Worm (Caenorhabditis elegans): ENCODE measurements around the gene R144.3.
"Not testable (repeated sequence)": the region's sequence is repeated elsewhere in the genome, so short reads cannot be mapped to it uniquely, and the experiment has no call there.

The R144.3 gene

DNA sequence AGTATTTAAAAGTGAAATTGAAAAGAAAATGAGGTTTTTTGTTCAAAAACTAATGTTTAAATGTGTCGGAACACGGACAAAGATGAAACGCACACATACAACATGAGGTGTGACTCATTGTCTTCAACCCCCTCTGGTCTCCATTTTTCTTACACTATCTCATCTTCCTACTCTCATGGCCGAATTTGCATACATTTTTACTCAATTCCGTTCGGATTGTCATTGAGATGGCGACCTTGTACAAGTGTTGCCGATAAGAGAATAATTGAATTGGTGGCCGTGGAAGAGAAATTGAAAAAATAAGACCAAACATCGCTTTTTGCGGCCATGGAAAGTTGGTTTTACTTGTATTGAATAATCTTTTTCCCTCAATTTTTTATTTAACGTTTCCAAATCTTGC lies 25.4 kb downstream of the R144.3 start, which contains the start of gene txbp-3 (continued):
- TF ChIP-seq tbx-2 (tag; optimal IDR thresholded peaks at IDR 0.05): no peak
- TF ChIP-seq egl-27 (tag; optimal IDR thresholded peaks at IDR 0.05): no peak
- no peak for TF ChIP-seq sea-2 (GFP tag; optimal IDR thresholded peaks at IDR 0.05)
- TF ChIP-seq nhr-25 (tag; optimal IDR thresholded peaks at IDR 0.05): peak; percentile 95
- no peak for TF ChIP-seq R02D3.7 (tag; optimal IDR thresholded peaks at IDR 0.05)
- no peak for TF ChIP-seq ceh-82 (tag; optimal IDR thresholded peaks at IDR 0.05)
- no peak for TF ChIP-seq mdl-1 (tag; optimal IDR thresholded peaks at IDR 0.05)
- no peak for TF ChIP-seq ceh-28 (tag; optimal IDR thresholded peaks at IDR 0.05)
- peak; percentile 32 for TF ChIP-seq pha-4 (tag; optimal IDR thresholded peaks at IDR 0.05)

DNA sequence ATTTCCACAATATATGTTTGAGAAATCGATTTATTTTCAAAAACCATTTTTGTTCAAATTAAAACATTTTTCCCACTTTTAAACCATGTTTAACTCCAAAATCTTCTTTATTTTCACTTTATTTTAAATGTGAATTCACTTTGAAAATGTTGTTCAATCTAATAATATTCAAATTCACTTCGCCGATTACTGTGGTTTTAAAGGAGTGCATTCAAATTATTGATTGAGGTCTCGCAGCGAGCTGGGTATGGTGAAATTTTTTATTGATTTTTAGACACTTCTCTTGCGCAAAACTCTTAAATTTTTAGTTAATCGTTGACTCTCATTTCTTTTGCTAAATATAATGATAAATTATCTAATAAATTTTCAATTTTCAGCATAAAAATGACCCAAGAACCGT lies 26.0 kb downstream of the R144.3 start, which contains the start of gene C45G9.5:
C45G9.5 (plus strand) TSS at position 378 of the 400 bp plus-strand sequence.
- TF ChIP-seq mml-1 (tag; optimal IDR thresholded peaks at IDR 0.05): no peak
- TF ChIP-seq elt-3 (tag; optimal IDR thresholded peaks at IDR 0.05): no peak
- TF ChIP-seq ztf-11 (tag; optimal IDR thresholded peaks at IDR 0.05): no peak
- TF ChIP-seq ztf-4 (tag; optimal IDR thresholded peaks at IDR 0.05): no peak
- TF ChIP-seq lin-15B (tag; optimal IDR thresholded peaks at IDR 0.05): no peak
- TF ChIP-seq daf-12 (tag; optimal IDR thresholded peaks at IDR 0.05): no peak
- no peak for TF ChIP-seq elt-2 (tag; optimal IDR thresholded peaks at IDR 0.05)
- no peak for TF ChIP-seq elt-1 (tag; optimal IDR thresholded peaks at IDR 0.05)
- no peak for TF ChIP-seq ZK546.5 (tag; optimal IDR thresholded peaks at IDR 0.05)
- TF ChIP-seq unc-39 (tag; optimal IDR thresholded peaks at IDR 0.05): no peak

DNA sequence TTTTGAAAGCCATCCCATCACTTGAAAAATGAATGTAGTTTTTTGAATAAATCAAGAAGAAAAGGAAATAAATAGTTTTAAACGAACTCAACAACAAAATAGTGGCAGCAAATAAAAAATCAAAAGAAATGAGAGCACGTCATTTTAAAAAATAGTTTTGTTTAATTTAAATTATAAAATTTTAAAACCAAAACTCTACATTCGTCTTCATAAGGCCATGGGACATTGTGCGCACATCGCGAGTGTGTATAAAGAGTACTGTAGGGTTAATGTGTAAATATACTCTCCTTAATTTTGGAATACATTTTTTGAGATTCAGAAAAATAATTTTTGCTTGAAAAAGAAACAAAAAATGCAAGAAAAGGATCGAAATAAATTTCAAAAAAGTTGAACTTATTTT lies 30.2 kb downstream of the R144.3 start, which contains the start of gene C45G9.15:
C45G9.15 (minus strand) TSS at position 101 of the 400 bp plus-strand sequence.
- TF ChIP-seq nhr-237 (tag; optimal IDR thresholded peaks at IDR 0.05) (no peak), ZK546.5 (tag; optimal IDR thresholded peaks at IDR 0.05) (no peak), lin-15B (tag; optimal IDR thresholded peaks at IDR 0.05) (no peak), lin-39 (tag; optimal IDR thresholded peaks at IDR 0.05) (no peak), elt-1 (tag; optimal IDR thresholded peaks at IDR 0.05) (no peak), skn-1 (tag; optimal IDR thresholded peaks at IDR 0.05) (no peak), unc-62 (GFP tag; optimal IDR thresholded peaks at IDR 0.05) (no peak), ceh-16 (tag; optimal IDR thresholded peaks at IDR 0.05) (no peak), lsy-12 (tag; optimal IDR thresholded peaks at IDR 0.05) (no peak), ama-1 (optimal IDR thresholded peaks at IDR 0.05) (no peak), nhr-11 (tag; optimal IDR thresholded peaks at IDR 0.05) (no peak), hmg-11 (tag; optimal IDR thresholded peaks at IDR 0.05) (no peak), jun-1 (tag; optimal IDR thresholded peaks at IDR 0.05) (no peak), egl-27 (tag; optimal IDR thresholded peaks at IDR 0.05) (no peak)

ce11 chrIII:5053541-5053940 lies 31.8 kb downstream of the R144.3 start, which contains the start of gene C45G9.8:
C45G9.8 (minus strand) TSS chrIII:5053641.
- TF ChIP-seq jun-1 (tag; optimal IDR thresholded peaks at IDR 0.05) (no peak), mml-1 (tag; optimal IDR thresholded peaks at IDR 0.05) (no peak), nhr-237 (tag; optimal IDR thresholded peaks at IDR 0.05) (no peak), nhr-12 (tag; optimal IDR thresholded peaks at IDR 0.05) (no peak), eor-1 (tag; optimal IDR thresholded peaks at IDR 0.05) (no peak), fkh-10 (GFP tag; optimal IDR thresholded peaks at IDR 0.05) (no peak), unc-62 (GFP tag; optimal IDR thresholded peaks at IDR 0.05) (no peak), ztf-4 (tag; optimal IDR thresholded peaks at IDR 0.05) (no peak), lin-15B (tag; optimal IDR thresholded peaks at IDR 0.05) (no peak), snpc-4 (tag; optimal IDR thresholded peaks at IDR 0.05) (no peak), ama-1 (optimal IDR thresholded peaks at IDR 0.05) (no peak), lin-39 (tag; optimal IDR thresholded peaks at IDR 0.05) (no peak), unc-39 (tag; optimal IDR thresholded peaks at IDR 0.05) (no peak), sea-2 (GFP tag; optimal IDR thresholded peaks at IDR 0.05) (no peak), daf-12 (tag; optimal IDR thresholded peaks at IDR 0.05) (no peak), nfya-1 (tag; optimal IDR thresholded peaks at IDR 0.05; ENCODE audit: insufficient read depth) (no peak), mdl-1 (tag; optimal IDR thresholded peaks at IDR 0.05) (no peak)

ce11 chrIII:5055709-5056108 lies 33.9 kb downstream of the R144.3 start, which contains the start of gene C45G9.9:
C45G9.9 (minus strand) TSS chrIII:5055809.
- not testable (repeated sequence) for TF ChIP-seq ZK546.5, lin-39, elt-1 (tag; optimal IDR thresholded peaks at IDR 0.05)
